Worm (Caenorhabditis elegans): ENCODE results near the gene F52G2.3.
"Not testable (repeated sequence)": the region's sequence is repeated elsewhere in the genome, so short reads cannot be mapped to it uniquely, and the experiment has no call there.

The F52G2.3 gene

ce11 chrIV:13548188-13548587 lies at the start of gene F52G2.3:
F52G2.3 (minus strand) TSS chrIV:13548230.
- TF ChIP-seq him-1 (tag; optimal IDR thresholded peaks at IDR 0.05): no peak
- TF ChIP-seq dao-5 (tag; optimal IDR thresholded peaks at IDR 0.05): no peak
- no peak for TF ChIP-seq W03F9.2 (tag; optimal IDR thresholded peaks at IDR 0.05)

- not testable (repeated sequence) for TF ChIP-seq dao-5, him-1, W03F9.2 (tag; optimal IDR thresholded peaks at IDR 0.05)
Measured at ce11 chrIV:13597813-13598212, 49.8 kb upstream of the F52G2.3 start, which contains the start of gene Y45F10B.9. Y45F10B.9 (minus strand) TSS chrIV:13597913.

DNA sequence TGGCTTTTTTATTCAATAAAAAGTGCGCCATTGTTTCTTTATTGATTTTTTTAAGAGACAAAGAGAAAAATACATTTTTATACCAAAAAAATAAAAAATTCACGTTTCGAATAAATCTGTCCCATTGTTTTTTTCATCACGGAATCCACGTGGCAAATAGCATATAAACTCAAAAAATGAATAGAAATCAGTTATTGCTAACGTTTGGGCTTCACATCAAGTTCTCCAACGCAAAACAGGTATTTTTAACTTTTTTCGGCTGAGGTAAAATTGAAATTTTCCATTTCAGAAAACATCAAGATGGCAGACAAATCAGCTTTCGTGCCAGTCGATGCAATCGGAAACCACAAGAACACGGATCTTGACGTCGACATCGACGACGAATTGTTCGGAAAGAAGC lies 45.3 kb upstream of the F52G2.3 start, which contains the start of gene Y45F10B.3:
Y45F10B.3 (plus strand) TSS at position 301 of the 400 bp plus-strand sequence.
- TF ChIP-seq W03F9.2 (tag; optimal IDR thresholded peaks at IDR 0.05): no peak
- no peak for TF ChIP-seq him-1 (tag; optimal IDR thresholded peaks at IDR 0.05)
- TF ChIP-seq dao-5 (tag; optimal IDR thresholded peaks at IDR 0.05): no peak

DNA sequence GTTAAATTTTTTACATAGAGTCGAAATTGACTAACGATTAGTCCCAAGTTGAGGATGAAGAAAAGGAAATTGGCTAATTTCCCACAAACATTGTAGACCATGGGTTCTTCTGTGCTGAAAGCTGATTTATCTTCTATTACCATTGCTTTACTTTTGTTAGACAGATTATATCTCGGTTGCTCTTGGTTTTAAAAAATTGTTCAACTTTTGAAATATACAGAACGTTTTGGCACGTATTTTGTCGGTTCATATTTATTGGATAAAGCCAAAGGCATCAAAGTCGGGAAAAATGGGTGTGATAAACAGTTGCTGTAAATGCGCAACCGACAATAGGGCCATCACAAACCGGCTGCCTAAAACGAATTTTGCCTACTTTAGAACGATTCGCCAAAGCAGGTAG lies 43.6 kb upstream of the F52G2.3 start, which contains the start of gene tsp-5:
tsp-5 (minus strand) TSS at position 101 of the 400 bp plus-strand sequence.
- no peak for TF ChIP-seq him-1 (tag; optimal IDR thresholded peaks at IDR 0.05)
- TF ChIP-seq W03F9.2 (tag; optimal IDR thresholded peaks at IDR 0.05): no peak
- no peak for TF ChIP-seq dao-5 (tag; optimal IDR thresholded peaks at IDR 0.05)

DNA sequence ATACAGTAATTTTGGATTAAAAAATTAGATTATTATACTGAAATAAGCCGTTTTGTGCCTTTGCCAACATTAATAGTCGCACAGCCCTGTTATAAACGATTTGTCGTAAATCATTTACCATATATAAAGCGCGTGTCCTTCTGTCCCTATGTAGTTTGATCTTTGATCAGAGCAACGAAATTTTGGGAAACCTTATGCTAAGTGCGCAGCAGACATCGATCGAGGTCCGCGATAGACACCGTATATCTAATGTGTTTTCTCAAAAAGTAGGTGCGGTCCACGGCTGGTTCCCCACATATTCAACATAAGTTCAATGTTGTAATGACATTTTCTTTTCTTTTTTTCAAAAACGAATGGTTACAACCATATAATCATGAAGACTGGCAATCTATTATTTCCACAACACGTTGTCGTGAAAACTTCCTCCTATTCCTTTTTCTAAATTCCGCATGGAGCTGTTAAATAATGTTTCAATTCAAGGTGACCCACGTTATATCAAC lies 40.6 kb upstream of the F52G2.3 start, which contains the start of gene sru-9:
sru-9 (plus strand) TSS at position 450 of the 500 bp plus-strand sequence.
- not testable (repeated sequence) for TF ChIP-seq him-1, W03F9.2, dao-5 (tag; optimal IDR thresholded peaks at IDR 0.05)

DNA sequence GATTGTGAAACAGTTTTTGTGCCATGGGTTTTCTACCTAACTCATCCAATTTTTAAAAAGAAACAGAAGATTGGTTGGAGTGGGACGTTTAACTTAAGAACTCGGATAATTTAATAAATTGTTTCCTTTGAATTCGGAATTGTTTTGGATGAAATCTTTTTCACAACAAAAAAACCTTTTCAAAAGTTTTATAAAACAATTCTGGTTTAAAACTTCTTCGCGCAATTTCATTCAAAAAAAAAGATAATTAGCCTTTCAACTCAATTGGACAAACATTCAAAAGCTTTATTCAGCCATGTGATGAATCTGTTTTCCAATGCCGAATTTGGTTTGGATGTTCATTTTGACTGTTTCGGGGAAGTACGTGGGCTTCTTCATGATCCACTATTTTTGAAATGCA lies 39.1 kb upstream of the F52G2.3 start, which contains the start of gene Y45F10B.12:
Y45F10B.12 (plus strand) TSS at position 301 of the 400 bp plus-strand sequence.
- TF ChIP-seq W03F9.2 (tag; optimal IDR thresholded peaks at IDR 0.05) (no peak), him-1 (tag; optimal IDR thresholded peaks at IDR 0.05) (no peak), dao-5 (tag; optimal IDR thresholded peaks at IDR 0.05) (no peak)

DNA sequence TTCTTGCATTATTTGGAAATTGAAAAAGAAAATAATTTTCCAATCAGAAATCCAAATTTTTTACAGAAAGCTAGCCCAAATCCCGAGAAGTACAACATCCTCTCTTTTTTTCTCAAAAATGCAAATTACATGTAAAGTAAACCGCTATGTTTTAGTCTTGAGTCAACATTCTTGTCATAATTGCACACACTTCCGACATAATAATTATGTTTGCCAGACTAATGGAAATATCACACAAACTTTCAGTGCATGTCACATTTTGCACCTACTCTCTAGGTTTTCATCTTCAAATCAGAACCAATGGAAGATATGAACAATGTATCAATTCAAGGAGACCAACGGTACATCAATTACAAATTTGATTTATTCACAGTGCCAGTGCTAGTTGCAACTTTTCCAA lies 36.6 kb upstream of the F52G2.3 start, which contains the start of gene sru-11:
sru-11 (plus strand) TSS at position 301 of the 400 bp plus-strand sequence.
- TF ChIP-seq him-1 (tag; optimal IDR thresholded peaks at IDR 0.05) (no peak), W03F9.2 (tag; optimal IDR thresholded peaks at IDR 0.05) (no peak), dao-5 (tag; optimal IDR thresholded peaks at IDR 0.05) (no peak)

ce11 chrIV:13582909-13583308 lies 34.9 kb upstream of the F52G2.3 start, which contains the start of gene sru-12:
sru-12 (plus strand) TSS chrIV:13583209.
- no peak for TF ChIP-seq him-1 (tag; optimal IDR thresholded peaks at IDR 0.05)
- no peak for TF ChIP-seq dao-5 (tag; optimal IDR thresholded peaks at IDR 0.05)
- no peak for TF ChIP-seq W03F9.2 (tag; optimal IDR thresholded peaks at IDR 0.05)

DNA sequence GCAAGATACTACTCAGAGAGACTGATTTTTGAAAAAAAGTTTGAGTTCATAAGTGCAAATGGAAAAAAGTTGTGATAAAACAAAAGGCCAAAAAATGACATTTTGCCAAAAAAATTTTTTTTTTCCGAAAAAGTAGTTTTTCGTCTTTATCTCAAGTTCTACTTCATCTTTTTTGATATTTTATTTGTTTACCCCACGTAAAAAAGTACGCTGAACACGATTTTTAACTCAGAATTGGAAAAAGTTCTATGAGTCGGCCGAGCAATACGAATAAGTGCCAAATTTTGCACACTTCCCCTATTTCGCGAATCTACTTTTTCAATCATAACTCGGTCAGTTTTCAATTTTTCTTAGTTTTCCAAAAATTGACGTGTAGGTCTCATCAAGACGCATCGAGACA lies 30.9 kb upstream of the F52G2.3 start, which contains the start of gene sru-16:
sru-16 (plus strand) TSS at position 301 of the 400 bp plus-strand sequence.
- not testable (repeated sequence) for TF ChIP-seq him-1, W03F9.2, dao-5 (tag; optimal IDR thresholded peaks at IDR 0.05)

DNA sequence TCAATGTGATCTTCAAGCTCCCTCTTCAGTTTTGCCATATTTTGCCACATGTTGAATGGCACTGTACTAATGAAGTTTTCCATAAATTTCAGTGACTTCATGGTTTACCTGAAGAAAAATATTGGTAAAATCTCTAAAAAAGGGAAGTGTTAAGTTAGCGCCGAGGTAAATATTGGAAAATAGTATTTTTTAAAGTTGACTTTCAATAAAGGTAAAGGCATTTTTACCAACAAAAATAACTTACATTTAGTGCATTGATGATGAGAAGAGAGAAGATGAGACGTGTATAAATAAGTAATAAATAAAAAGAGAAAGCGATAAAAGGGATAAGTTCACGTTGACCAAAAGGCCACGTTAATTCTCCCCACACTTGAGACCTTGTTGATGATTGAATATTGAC lies 30.1 kb upstream of the F52G2.3 start, which contains the start of gene Y45F10B.8:
Y45F10B.8 (minus strand) TSS at position 101 of the 400 bp plus-strand sequence.
- not testable (repeated sequence) for TF ChIP-seq W03F9.2, dao-5, him-1 (tag; optimal IDR thresholded peaks at IDR 0.05)

- no peak for TF ChIP-seq him-1 (tag; optimal IDR thresholded peaks at IDR 0.05)
Measured at ce11 chrIV:13575673-13576072, 27.6 kb upstream of the F52G2.3 start.

DNA sequence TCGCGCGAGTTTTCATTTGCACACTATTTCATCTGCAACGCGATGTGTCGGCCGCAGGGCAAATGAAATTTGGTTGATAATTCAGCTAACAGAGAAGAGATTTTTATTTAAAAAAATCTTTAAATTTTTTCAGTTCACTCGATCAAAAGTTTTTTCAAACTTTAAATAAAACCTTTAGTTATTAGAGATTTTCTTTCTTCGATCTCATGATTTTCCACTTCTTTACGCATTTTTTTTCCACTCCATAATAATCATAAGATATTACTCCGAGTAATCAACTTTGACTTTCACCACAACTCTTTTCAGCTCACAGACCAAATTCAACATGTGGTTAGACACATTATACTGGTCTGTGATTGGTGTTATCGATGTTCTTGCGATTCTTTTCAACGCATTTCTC lies 26.7 kb upstream of the F52G2.3 start, which contains the start of gene srd-10:
srd-10 (plus strand) TSS at position 301 of the 400 bp plus-strand sequence.
- TF ChIP-seq W03F9.2 (tag; optimal IDR thresholded peaks at IDR 0.05) (no peak), him-1 (tag; optimal IDR thresholded peaks at IDR 0.05) (no peak), dao-5 (tag; optimal IDR thresholded peaks at IDR 0.05) (no peak)

DNA sequence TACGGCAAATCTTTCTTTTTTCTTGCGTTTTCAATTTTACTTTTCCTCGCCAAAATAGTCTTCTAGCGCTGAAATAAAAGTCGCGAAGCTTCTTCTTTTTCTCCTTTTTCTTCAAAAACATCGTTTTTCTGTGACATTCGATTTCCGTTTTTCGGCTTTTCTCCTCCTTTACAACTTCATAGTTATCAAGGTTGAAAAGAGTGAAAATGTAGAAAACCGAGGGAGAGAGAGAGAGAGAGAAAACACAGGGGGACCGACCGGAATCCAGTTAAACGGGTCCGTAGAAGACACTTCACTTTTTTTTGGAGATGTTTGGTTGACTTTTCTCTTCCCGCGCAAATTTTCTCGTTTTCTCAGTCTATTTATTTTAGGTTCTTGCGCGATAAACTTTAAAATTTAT lies 16.3 kb upstream of the F52G2.3 start:
- TF ChIP-seq W03F9.2 (tag; optimal IDR thresholded peaks at IDR 0.05) (no peak), him-1 (tag; optimal IDR thresholded peaks at IDR 0.05) (no peak), dao-5 (tag; optimal IDR thresholded peaks at IDR 0.05) (no peak)

ce11 chrIV:13561629-13562028 lies 13.6 kb upstream of the F52G2.3 start, which contains the start of the genes Y45F10B.13 and qui-1:
Y45F10B.13 (minus strand) TSS chrIV:13561729.
qui-1 (plus strand) TSS chrIV:13561861.
- TF ChIP-seq W03F9.2 (tag; optimal IDR thresholded peaks at IDR 0.05) (no peak), dao-5 (tag; optimal IDR thresholded peaks at IDR 0.05) (no peak), him-1 (tag; optimal IDR thresholded peaks at IDR 0.05) (no peak)
